Fruit fly (Drosophila melanogaster): Measurements from ENCODE around the gene opm.

opm gene

dm6 chrX:15066374-15067057 lies at the start of gene opm, which contains the start of gene dob (continued):
- TF ChIP-seq CG15696 (tag; optimal IDR thresholded peaks at IDR 0.05) (peak; percentile 16), p53 (GFP tag; optimal IDR thresholded peaks at IDR 0.05) (no peak), dpn (GFP tag; optimal IDR thresholded peaks at IDR 0.05) (peak in 1 of 2 experiments; percentile 3), CG3065 (GFP tag; optimal IDR thresholded peaks at IDR 0.05) (no peak), bowl (GFP tag; IDR thresholded peaks at IDR 0.05) (no peak), CG4617 (GFP tag; optimal IDR thresholded peaks at IDR 0.05; ENCODE audit: borderline replicate concordance) (no peak), CG17186 (GFP tag; optimal IDR thresholded peaks at IDR 0.05) (no peak), repo (GFP tag; optimal IDR thresholded peaks at IDR 0.05) (no peak), Lim3 (GFP tag; IDR thresholded peaks at IDR 0.05) (no peak), CG1529 (GFP tag; optimal IDR thresholded peaks at IDR 0.05) (no peak), en (GFP tag; optimal IDR thresholded peaks at IDR 0.05) (no peak), so (GFP tag; IDR thresholded peaks at IDR 0.05) (no peak), hbn (GFP tag; IDR thresholded peaks at IDR 0.05; ENCODE audit: partially characterized antibody) (no peak), CG32772 (GFP tag; IDR thresholded peaks at IDR 0.05) (no peak), CG2120 (GFP tag; optimal IDR thresholded peaks at IDR 0.05) (peak; percentile 32), CG1603 (tag; optimal IDR thresholded peaks at IDR 0.05) (peak; percentile 13), unpg (GFP tag; optimal IDR thresholded peaks at IDR 0.05) (no peak), kay (GFP tag; optimal IDR thresholded peaks at IDR 0.05) (no peak), Hr78 (GFP tag; optimal IDR thresholded peaks at IDR 0.05) (no peak), CG15269 (tag; optimal IDR thresholded peaks at IDR 0.05) (no peak), lov (optimal IDR thresholded peaks at IDR 0.05) (no peak), lov (GFP tag; IDR thresholded peaks at IDR 0.05) (no peak), CG12659 (GFP tag; optimal IDR thresholded peaks at IDR 0.05) (peak; percentile 59), dysf (GFP tag; IDR thresholded peaks at IDR 0.05) (no peak), CG3995 (GFP tag; optimal IDR thresholded peaks at IDR 0.05) (no peak), CG4282 (GFP tag; optimal IDR thresholded peaks at IDR 0.05) (no peak), CG8281 (tag; optimal IDR thresholded peaks at IDR 0.05) (no peak), Ptx1 (GFP tag; IDR thresholded peaks at IDR 0.05) (no peak), CG7928 (GFP tag; optimal IDR thresholded peaks at IDR 0.05) (no peak), dmrt11E (tag; optimal IDR thresholded peaks at IDR 0.05) (peak; percentile 24), CG5245 (GFP tag; optimal IDR thresholded peaks at IDR 0.05) (no peak), tap (tag; optimal IDR thresholded peaks at IDR 0.05) (no peak), Ravus (GFP tag; IDR thresholded peaks at IDR 0.05) (no peak), CG15601 (tag; optimal IDR thresholded peaks at IDR 0.05) (peak; percentile 28), CG8290 (GFP tag; optimal IDR thresholded peaks at IDR 0.05) (no peak), CG8290 (tag; optimal IDR thresholded peaks at IDR 0.05) (no peak), CG17328 (GFP tag; IDR thresholded peaks at IDR 0.05) (no peak), amos (GFP tag; IDR thresholded peaks at IDR 0.05; ENCODE audit: partially characterized antibody) (no peak), CG4328 (GFP tag; optimal IDR thresholded peaks at IDR 0.05) (no peak), gro (GFP tag; optimal IDR thresholded peaks at IDR 0.05) (no peak), pros (GFP tag; optimal IDR thresholded peaks at IDR 0.05) (no peak), ci (GFP tag; IDR thresholded peaks at IDR 0.05) (no peak), Bteb2 (GFP tag; optimal IDR thresholded peaks at IDR 0.05) (no peak), ind (GFP tag; optimal IDR thresholded peaks at IDR 0.05) (no peak), luna (GFP tag; optimal IDR thresholded peaks at IDR 0.05) (no peak), Ets97D (GFP tag; optimal IDR thresholded peaks at IDR 0.05) (peak; percentile 39), BEAF-32 (GFP tag; optimal IDR thresholded peaks at IDR 0.05) (peak; percentile 42), ham (GFP tag; IDR thresholded peaks at IDR 0.05) (no peak), CG8089 (GFP tag; optimal IDR thresholded peaks at IDR 0.05) (no peak), Lhr (GFP tag; optimal IDR thresholded peaks at IDR 0.05) (peak; percentile 26)
